Fruit fly (Drosophila melanogaster) whole organism, embryonic: ENCODE data around the gene CG34028.

ENCODE experiments used
- CG10979 ChIP-seq: fragments of 200-800 bp; sonication (Bioruptor generic); optimal IDR thresholded peaks from 2 replicates; lab custom pipeline; 2018; ENCODE audit warnings: missing biosample characterization, mild to moderate bottlenecking, missing genetic modification characterization, moderate library complexity
- CG11093 ChIP-seq: fragments of 200-800 bp; sonication (Bioruptor generic); IDR thresholded peaks from 3 replicates; pipeline ENCODE4 v1.3.6; 2022; ENCODE audit warnings: missing biosample characterization, missing genetic modification characterization
- CG12744 ChIP-seq: fragments of 200-800 bp; sonication (Bioruptor generic); optimal IDR thresholded peaks from 2 replicates; lab custom pipeline; 2016; ENCODE audit warnings: missing biosample characterization, missing genetic modification characterization
- CG14050 ChIP-seq: fragments of 200-800 bp; sonication (Bioruptor generic); IDR thresholded peaks from 3 replicates; pipeline ENCODE4 v1.3.6; 2022; ENCODE audit warnings: missing biosample characterization, missing genetic modification characterization
- CG17186 ChIP-seq: fragments of 200-800 bp; sonication (Bioruptor generic); optimal IDR thresholded peaks from 3 replicates; lab custom pipeline; 2017; ENCODE audit warnings: missing biosample characterization, missing genetic modification reagents, missing genetic modification characterization
- CG17328 ChIP-seq: fragments of 200-800 bp; sonication (Bioruptor generic); IDR thresholded peaks from 2 replicates; pipeline ENCODE4 v1.3.6; 2022; ENCODE audit warnings: missing biosample characterization, missing genetic modification characterization
- CG18262 ChIP-seq: fragments of 200-800 bp; optimal IDR thresholded peaks from 3 replicates; lab custom pipeline; 2019; ENCODE audit warnings: missing biosample characterization, mild to moderate bottlenecking, missing genetic modification characterization, moderate library complexity
- CG2116 ChIP-seq: fragments of 200-800 bp; sonication (Bioruptor generic); optimal IDR thresholded peaks from 3 replicates; lab custom pipeline; 2018; ENCODE audit warnings: missing biosample characterization, mild to moderate bottlenecking, missing genetic modification characterization
- CG2202 ChIP-seq: fragments of 200-800 bp; sonication (Bioruptor generic); optimal IDR thresholded peaks from 2 replicates; lab custom pipeline; 2018; ENCODE audit warnings: missing biosample characterization, mild to moderate bottlenecking, missing genetic modification characterization
- CG30020 ChIP-seq: fragments of 200-800 bp; optimal IDR thresholded peaks from 2 replicates; lab custom pipeline; 2019; ENCODE audit warnings: missing biosample characterization, mild to moderate bottlenecking, missing genetic modification characterization, moderate library complexity
- CG34224 ChIP-seq: fragments of 200-800 bp; sonication (Bioruptor generic); IDR thresholded peaks from 3 replicates; pipeline ENCODE4 v1.3.6; 2022; ENCODE audit warnings: missing biosample characterization, missing genetic modification characterization; ENCODE audit not compliant: partially characterized antibody
- CG6175 ChIP-seq: fragments of 200-800 bp; sonication (Bioruptor generic); IDR thresholded peaks from 3 replicates; pipeline ENCODE4 v1.3.6; 2022; ENCODE audit warnings: missing biosample characterization, missing genetic modification characterization
- CG6654 ChIP-seq: fragments of 200-800 bp; sonication (Bioruptor generic); optimal IDR thresholded peaks from 2 replicates; lab custom pipeline; 2017; ENCODE audit warnings: missing biosample characterization, mild to moderate bottlenecking, missing genetic modification characterization
- CG6683 ChIP-seq: fragments of 200-800 bp; sonication (Bioruptor generic); optimal IDR thresholded peaks from 2 replicates; lab custom pipeline; 2017; ENCODE audit warnings: missing biosample characterization, mild to moderate bottlenecking, missing genetic modification characterization, missing genetic modification reagents
- CG8765 ChIP-seq: fragments of 200-800 bp; sonication (Bioruptor generic); IDR thresholded peaks from 2 replicates; pipeline ENCODE4 v1.3.6; 2022; ENCODE audit warnings: missing biosample characterization, missing genetic modification characterization
- Camta ChIP-seq: fragments of 200-800 bp; sonication (Bioruptor generic); optimal IDR thresholded peaks from 2 replicates; lab custom pipeline; 2016; ENCODE audit warnings: missing biosample characterization, missing genetic modification characterization
- GATAe ChIP-seq: fragments of 200-800 bp; sonication (Bioruptor generic); conservative IDR thresholded peaks from 2 replicates; pipeline ENCODE4 v1.3.6; 2022; ENCODE audit warnings: missing biosample characterization, missing genetic modification characterization
- HLH3B ChIP-seq: fragments of 200-800 bp; sonication (Bioruptor generic); IDR thresholded peaks from 2 replicates; pipeline ENCODE4 v1.3.6; 2022; ENCODE audit warnings: missing biosample characterization, missing genetic modification characterization
- Hr78 ChIP-seq, 2 experiments: fragments of 200-800 bp in 1 of 2; fragments of >200 bp in 1 of 2; sonication (Bioruptor generic) in 1 of 2; optimal IDR thresholded peaks; 2 replicates each; lab custom pipeline; 2017 to 2019; ENCODE audit warnings: missing biosample characterization in 2 of 2, missing genetic modification characterization in 2 of 2, mild to moderate bottlenecking in 1 of 2, moderate library complexity in 1 of 2
- Jarid2 ChIP-seq: fragments of 200-800 bp; sonication (Bioruptor generic); optimal IDR thresholded peaks from 3 replicates; lab custom pipeline; 2017; ENCODE audit warnings: mild to moderate bottlenecking, missing biosample characterization, missing genetic modification reagents, missing genetic modification characterization
- Kr ChIP-seq: fragments of 200-800 bp; sonication (Bioruptor generic); optimal IDR thresholded peaks from 2 replicates; lab custom pipeline; 2017; ENCODE audit warnings: missing biosample characterization, mild to moderate bottlenecking, missing genetic modification characterization
- Max ChIP-seq: fragments of 200-800 bp; sonication (Bioruptor generic); optimal IDR thresholded peaks from 2 replicates; lab custom pipeline; 2016; ENCODE audit warnings: missing biosample characterization, mild to moderate bottlenecking, missing genetic modification characterization
- Med ChIP-seq: fragments of 200-800 bp; sonication (Bioruptor generic); peaks from one replicate; lab custom pipeline; 2016; ENCODE audit warnings: missing biosample characterization, missing genetic modification characterization, mild to moderate bottlenecking, inconsistent platforms, moderate library complexity
- Opbp ChIP-seq: fragments of 200-800 bp; sonication (Bioruptor generic); IDR thresholded peaks from 3 replicates; pipeline ENCODE4 v1.3.6; 2022; ENCODE audit warnings: missing biosample characterization, missing genetic modification characterization; ENCODE audit not compliant: partially characterized antibody
- Optix ChIP-seq: fragments of 200-800 bp; sonication (Bioruptor generic); IDR thresholded peaks from 3 replicates; pipeline ENCODE4 v1.3.6; 2022; ENCODE audit warnings: missing biosample characterization, missing genetic modification characterization
- Poxn ChIP-seq: fragments of 200-800 bp; sonication (Bioruptor generic); IDR thresholded peaks from 2 replicates; pipeline ENCODE4 v1.3.6; 2022; ENCODE audit warnings: missing biosample characterization, missing genetic modification characterization
- Ravus ChIP-seq: fragments of 200-800 bp; sonication (Bioruptor generic); IDR thresholded peaks from 2 replicates; pipeline ENCODE4 v1.3.6; 2022; ENCODE audit warnings: missing biosample characterization, missing genetic modification characterization
- Scr ChIP-seq: fragments of 200-800 bp; sonication (Bioruptor generic); IDR thresholded peaks from 2 replicates; pipeline ENCODE4 v1.3.6; 2022; ENCODE audit warnings: missing biosample characterization, missing genetic modification characterization; ENCODE audit not compliant: partially characterized antibody
- Six4 ChIP-seq: fragments of 200-800 bp; sonication (Bioruptor generic); optimal IDR thresholded peaks from 2 replicates; lab custom pipeline; 2016; ENCODE audit warnings: missing biosample characterization, missing genetic modification characterization
- Sox102F ChIP-seq: fragments of 200-800 bp; sonication (Bioruptor generic); optimal IDR thresholded peaks from 2 replicates; lab custom pipeline; 2018; ENCODE audit warnings: missing biosample characterization, mild to moderate bottlenecking, missing genetic modification characterization, moderate library complexity
- Xrp1 ChIP-seq: fragments of 200-800 bp; sonication (Bioruptor generic); IDR thresholded peaks from 2 replicates; pipeline ENCODE4 v1.3.6; 2022; ENCODE audit warnings: missing biosample characterization, missing genetic modification characterization
- abd-A ChIP-seq: fragments of 200-800 bp; sonication (Bioruptor generic); optimal IDR thresholded peaks from 3 replicates; lab custom pipeline; 2019; ENCODE audit warnings: missing biosample characterization, mild to moderate bottlenecking, missing genetic modification characterization, moderate library complexity
- bab2 ChIP-seq: fragments of 200-800 bp; sonication (Bioruptor generic); optimal IDR thresholded peaks from 2 replicates; lab custom pipeline; 2016; ENCODE audit warnings: missing biosample characterization, missing genetic modification characterization
- corto ChIP-seq: fragments of 200-800 bp; sonication (Bioruptor generic); optimal IDR thresholded peaks from 2 replicates; lab custom pipeline; 2016; ENCODE audit warnings: missing biosample characterization, mild to moderate bottlenecking, missing genetic modification characterization, moderate library complexity
- emc ChIP-seq: fragments of 200-800 bp; sonication (Bioruptor generic); optimal IDR thresholded peaks from 2 replicates; lab custom pipeline; 2016; ENCODE audit warnings: missing biosample characterization, missing genetic modification characterization
- exex ChIP-seq: fragments of 200-800 bp; sonication (Bioruptor generic); optimal IDR thresholded peaks from 4 replicates; lab custom pipeline; 2018; ENCODE audit warnings: missing biosample characterization, mild to moderate bottlenecking, missing genetic modification characterization, moderate library complexity
- eyg ChIP-seq: fragments of 200-800 bp; sonication (Bioruptor generic); optimal IDR thresholded peaks from 3 replicates; lab custom pipeline; 2016; ENCODE audit warnings: missing biosample characterization, missing genetic modification characterization
- gsb-n ChIP-seq: fragments of 200-800 bp; sonication (Bioruptor generic); optimal IDR thresholded peaks from 3 replicates; lab custom pipeline; 2018; ENCODE audit warnings: missing biosample characterization, mild to moderate bottlenecking, missing genetic modification characterization
- ind ChIP-seq: fragments of 200-800 bp; sonication (Bioruptor generic); optimal IDR thresholded peaks from 3 replicates; lab custom pipeline; 2016; ENCODE audit warnings: missing biosample characterization, missing genetic modification characterization
- ken ChIP-seq: fragments of 200-800 bp; sonication (Bioruptor generic); IDR thresholded peaks from 3 replicates; pipeline ENCODE4 v1.3.6; 2022; ENCODE audit warnings: missing biosample characterization, missing genetic modification characterization
- p53 ChIP-seq: fragments of 200-800 bp; sonication (Bioruptor generic); optimal IDR thresholded peaks from 2 replicates; lab custom pipeline; 2016; ENCODE audit warnings: missing biosample characterization, missing genetic modification characterization
- phol ChIP-seq: fragments of 200-800 bp; sonication (Bioruptor generic); optimal IDR thresholded peaks from 3 replicates; lab custom pipeline; 2018; ENCODE audit warnings: missing biosample characterization, mild to moderate bottlenecking, missing genetic modification characterization, moderate library complexity
- psq ChIP-seq: fragments of 200-800 bp; sonication (Bioruptor generic); optimal IDR thresholded peaks from 2 replicates; lab custom pipeline; 2017; ENCODE audit warnings: missing biosample characterization, missing genetic modification characterization
- ranshi ChIP-seq: fragments of 200-800 bp; sonication (Bioruptor generic); IDR thresholded peaks from 2 replicates; pipeline ENCODE4 v1.3.6; 2022; ENCODE audit warnings: missing biosample characterization, missing genetic modification characterization
- ro ChIP-seq: fragments of 200-800 bp; sonication (Bioruptor generic); IDR thresholded peaks from 2 replicates; pipeline ENCODE4 v1.3.6; 2022; ENCODE audit warnings: missing biosample characterization, missing genetic modification characterization
- sd ChIP-seq: fragments of 200-800 bp; sonication (Bioruptor generic); optimal IDR thresholded peaks from 3 replicates; lab custom pipeline; 2018; ENCODE audit warnings: missing biosample characterization, mild to moderate bottlenecking, missing genetic modification characterization, moderate library complexity
- sens ChIP-seq: fragments of 200-800 bp; sonication (Bioruptor generic); peaks from one replicate; lab custom pipeline; 2016; ENCODE audit warnings: missing biosample characterization, missing genetic modification characterization
- sens-2 ChIP-seq: fragments of 200-800 bp; sonication (Bioruptor generic); IDR thresholded peaks from 2 replicates; pipeline ENCODE4 v1.3.6; 2022; ENCODE audit warnings: missing biosample characterization, missing genetic modification characterization
- seq ChIP-seq: fragments of 200-800 bp; sonication (Bioruptor generic); IDR thresholded peaks from 2 replicates; pipeline ENCODE4 v1.3.6; 2022; ENCODE audit warnings: missing biosample characterization, missing genetic modification characterization
- trem ChIP-seq: fragments of 200-800 bp; optimal IDR thresholded peaks from 3 replicates; lab custom pipeline; 2019; ENCODE audit warnings: missing biosample characterization, mild to moderate bottlenecking, missing genetic modification characterization, moderate library complexity
- zfh2 ChIP-seq: fragments of 200-800 bp; sonication (Bioruptor generic); optimal IDR thresholded peaks from 2 replicates; lab custom pipeline; 2016; ENCODE audit warnings: missing biosample characterization, missing genetic modification characterization

The CG34028 gene

DNA sequence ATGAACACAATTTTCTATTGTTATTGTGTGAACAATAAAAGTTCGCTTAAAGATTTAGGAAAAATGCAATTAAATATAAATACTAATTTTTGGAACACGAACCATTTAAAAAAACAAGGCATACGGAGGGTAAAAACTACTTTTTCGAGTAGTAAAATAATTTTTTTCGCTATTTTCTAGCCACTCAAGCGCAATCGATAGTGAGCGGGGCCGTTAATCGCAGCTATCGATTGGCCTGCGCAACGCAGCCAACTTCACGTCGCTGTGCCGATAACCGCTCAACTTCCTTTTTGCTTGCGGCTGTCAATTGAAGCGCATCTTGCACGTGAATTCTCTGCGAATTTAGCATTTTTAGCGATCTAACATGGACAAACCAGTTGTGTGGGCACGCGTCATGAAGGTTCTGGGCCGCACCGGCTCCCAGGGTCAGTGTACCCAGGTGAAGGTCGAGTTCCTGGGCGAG, 43.1 kb downstream of the CG34028 start, which contains the start of gene RpS28b (continued):
- TF ChIP-seq gsb-n = peak; percentile 62
- TF ChIP-seq HLH3B (GFP tag; lab: Robert Waterston, UW) = peak; percentile 85
- TF ChIP-seq GATAe = peak; percentile 74
- peak; percentile 84 for TF ChIP-seq p53
- peak; percentile 94 for TF ChIP-seq ken (GFP tag; lab: Robert Waterston, UW)
- TF ChIP-seq CG18262 (tag; lab: Kevin White, UChicago) = peak; percentile 37
- TF ChIP-seq phol (tag; lab: Kevin White, UChicago) = peak; percentile 72
- no peak for TF ChIP-seq Sox102F
- peak; percentile 76 for TF ChIP-seq seq (GFP tag; lab: Robert Waterston, UW)
- TF ChIP-seq exex (tag; lab: Kevin White, UChicago) = peak; percentile 43
- peak; percentile 66 for TF ChIP-seq ind
- peak; percentile 44 for TF ChIP-seq trem
- peak; percentile 73 for TF ChIP-seq Max (GFP tag; lab: Kevin White, UChicago)
- TF ChIP-seq Ravus (GFP tag; lab: Robert Waterston, UW) = no peak; the same call in 1 of the 2 replicates
- peak; percentile 91 for TF ChIP-seq emc (GFP tag; lab: Kevin White, UChicago)
- TF ChIP-seq sens-2 (GFP tag; lab: Robert Waterston, UW) = peak; percentile 92
- TF ChIP-seq Poxn (GFP tag; lab: Robert Waterston, UW) = peak; percentile 33; the same call in 1 of the 2 replicates
- peak; percentile 72 for TF ChIP-seq bab2 (GFP tag; lab: Kevin White, UChicago)
- no peak for TF ChIP-seq corto (GFP tag; lab: Kevin White, UChicago)
- TF ChIP-seq Scr = peak; percentile 69
- peak; percentile 99 for TF ChIP-seq Med (GFP tag; lab: Kevin White, UChicago)
- peak; percentile 69 for TF ChIP-seq CG12744 (GFP tag; lab: Kevin White, UChicago)
- peak; percentile 48 for TF ChIP-seq Six4
- peak; percentile 26 for TF ChIP-seq CG30020 (tag; lab: Kevin White, UChicago)
- TF ChIP-seq CG2202 (tag; lab: Kevin White, UChicago) = peak; percentile 65
- peak; percentile 68 for TF ChIP-seq psq
- TF ChIP-seq CG17328 (GFP tag; lab: Robert Waterston, UW) = peak; percentile 92
- 0 out of 3 replicates have a peak, but pooled peaks have one; percentile 56 for TF ChIP-seq CG11093
- TF ChIP-seq sens (GFP tag; lab: Kevin White, UChicago) = peak; percentile 95
- TF ChIP-seq CG8765 (GFP tag; lab: Robert Waterston, UW) = peak; percentile 74
- peak; percentile 88 for TF ChIP-seq Optix (GFP tag; lab: Robert Waterston, UW)
- peak; percentile 75 for TF ChIP-seq CG6683 (GFP tag; lab: Kevin White, UChicago)
- peak; percentile 33; the same call in 1 of the 2 replicates for TF ChIP-seq Xrp1 (GFP tag; lab: Robert Waterston, UW)
- TF ChIP-seq ro (GFP tag; lab: Robert Waterston, UW) = peak; percentile 81
- peak; percentile 86 for TF ChIP-seq eyg
- TF ChIP-seq Kr (GFP tag; lab: Kevin White, UChicago) = peak; percentile 72
- TF ChIP-seq CG34224 (GFP tag; lab: Robert Waterston, UW) = peak; percentile 57
- peak; percentile 80 for TF ChIP-seq Jarid2 (GFP tag; lab: Kevin White, UChicago)
- peak; percentile 77 for TF ChIP-seq CG2116 (GFP tag; lab: Kevin White, UChicago)
- peak; percentile 84 for TF ChIP-seq zfh2 (GFP tag; lab: Kevin White, UChicago)
- TF ChIP-seq sd = peak; percentile 37
- TF ChIP-seq CG17186 (GFP tag; lab: Kevin White, UChicago) = peak; percentile 92
- no peak for TF ChIP-seq abd-A (tag; lab: Kevin White, UChicago)
- peak; percentile 94 for TF ChIP-seq CG6175
- TF ChIP-seq Opbp (GFP tag; lab: Robert Waterston, UW) = peak; percentile 100
- peak; percentile 84 for TF ChIP-seq CG14050 (GFP tag; lab: Robert Waterston, UW)
- TF ChIP-seq CG6654 (GFP tag; lab: Kevin White, UChicago) = peak; percentile 80
- TF ChIP-seq Hr78 (GFP tag; optimal IDR thresholded peaks at IDR 0.05; lab: Kevin White, UChicago) = no peak
- peak; percentile 90 for TF ChIP-seq ranshi
- TF ChIP-seq Camta (GFP tag; lab: Kevin White, UChicago) = peak; percentile 85
- TF ChIP-seq CG10979 (tag; lab: Kevin White, UChicago) = peak; percentile 51
